Worm (Caenorhabditis elegans): Measurements from ENCODE around the gene oig-3.

oig-3 gene

ce11 chrV:14723020-14723419, 6.4 kb upstream of the oig-3 start, which contains the start of gene R08A2.7:
Gene R08A2.7, plus strand, starts transcription at chrV:14723320.
- TF ChIP-seq ces-1 (GFP tag; optimal IDR thresholded peaks at IDR 0.05) (no peak), ceh-39 (tag; optimal IDR thresholded peaks at IDR 0.05) (no peak), pha-4 (tag; optimal IDR thresholded peaks at IDR 0.05) (no peak), lsy-2 (tag; optimal IDR thresholded peaks at IDR 0.05) (no peak), ceh-43 (GFP tag; optimal IDR thresholded peaks at IDR 0.05) (no peak), lin-32 (GFP tag; optimal IDR thresholded peaks at IDR 0.05) (no peak), unc-120 (tag; optimal IDR thresholded peaks at IDR 0.05; ENCODE audit: poor library complexity, severe bottlenecking) (no peak), ztf-11 (tag; optimal IDR thresholded peaks at IDR 0.05) (no peak), M03D4.4 (tag; optimal IDR thresholded peaks at IDR 0.05) (no peak), sem-2 (GFP tag; optimal IDR thresholded peaks at IDR 0.05) (no peak), blmp-1 (tag; optimal IDR thresholded peaks at IDR 0.05) (no peak), nhr-2 (tag; optimal IDR thresholded peaks at IDR 0.05) (no peak), mls-2 (tag; optimal IDR thresholded peaks at IDR 0.05) (no peak), hlh-1 (tag; optimal IDR thresholded peaks at IDR 0.05) (no peak)

ce11 chrV:14725409-14725808, 4.0 kb upstream of the oig-3 start:
- no peak for TF ChIP-seq tbx-8 (GFP tag; optimal IDR thresholded peaks at IDR 0.05)
- TF ChIP-seq sptf-1 (tag; optimal IDR thresholded peaks at IDR 0.05) = no peak
- no peak for TF ChIP-seq nhr-237 (tag; optimal IDR thresholded peaks at IDR 0.05)
- no peak for TF ChIP-seq ceh-83 (GFP tag; optimal IDR thresholded peaks at IDR 0.05)
- no peak for TF ChIP-seq mls-2 (tag; optimal IDR thresholded peaks at IDR 0.05)
- TF ChIP-seq flh-1 (GFP tag; optimal IDR thresholded peaks at IDR 0.05) = no peak
- TF ChIP-seq lsy-2 (tag; optimal IDR thresholded peaks at IDR 0.05) = no peak
- no peak for TF ChIP-seq blmp-1 (tag; optimal IDR thresholded peaks at IDR 0.05)
- no peak for TF ChIP-seq bed-3 (GFP tag; optimal IDR thresholded peaks at IDR 0.05)
- TF ChIP-seq unc-120 (tag; optimal IDR thresholded peaks at IDR 0.05; ENCODE audit: poor library complexity, severe bottlenecking) = no peak
- no peak for TF ChIP-seq nhr-2 (tag; optimal IDR thresholded peaks at IDR 0.05)
- no peak for TF ChIP-seq pha-4 (tag; optimal IDR thresholded peaks at IDR 0.05)
- TF ChIP-seq hlh-1 (tag; optimal IDR thresholded peaks at IDR 0.05) = no peak
- TF ChIP-seq snpc-4 (tag; optimal IDR thresholded peaks at IDR 0.05) = no peak
- TF ChIP-seq unc-39 (tag; optimal IDR thresholded peaks at IDR 0.05) = no peak
- no peak for TF ChIP-seq mab-5 (tag; optimal IDR thresholded peaks at IDR 0.05)
- TF ChIP-seq cnd-1 (tag; optimal IDR thresholded peaks at IDR 0.05) = no peak

- TF ChIP-seq lin-32 (GFP tag; optimal IDR thresholded peaks at IDR 0.05) = no peak
- TF ChIP-seq cnd-1 (tag; optimal IDR thresholded peaks at IDR 0.05) = no peak
- no peak for TF ChIP-seq sptf-1 (tag; optimal IDR thresholded peaks at IDR 0.05)
- TF ChIP-seq nhr-2 (tag; optimal IDR thresholded peaks at IDR 0.05) = no peak
- TF ChIP-seq elt-3 (tag; optimal IDR thresholded peaks at IDR 0.05) = no peak
- TF ChIP-seq elt-1 (tag; optimal IDR thresholded peaks at IDR 0.05; ENCODE audit: borderline replicate concordance, insufficient read depth) = no peak
- no peak for TF ChIP-seq nhr-28 (tag; optimal IDR thresholded peaks at IDR 0.05)
- no peak for TF ChIP-seq ceh-39 (tag; optimal IDR thresholded peaks at IDR 0.05)
- no peak for TF ChIP-seq mab-5 (tag; optimal IDR thresholded peaks at IDR 0.05)
- no peak for TF ChIP-seq lin-13 (tag; optimal IDR thresholded peaks at IDR 0.05)
- no peak for TF ChIP-seq drap-1 (GFP tag; optimal IDR thresholded peaks at IDR 0.05)
- TF ChIP-seq nhr-12 (tag; optimal IDR thresholded peaks at IDR 0.05) = no peak
- no peak for TF ChIP-seq zip-8 (tag; optimal IDR thresholded peaks at IDR 0.05)
- TF ChIP-seq ceh-83 (GFP tag; optimal IDR thresholded peaks at IDR 0.05) = no peak
- no peak for TF ChIP-seq tbx-8 (GFP tag; optimal IDR thresholded peaks at IDR 0.05)
- TF ChIP-seq unc-120 (tag; optimal IDR thresholded peaks at IDR 0.05; ENCODE audit: poor library complexity, severe bottlenecking) = no peak
- no peak for TF ChIP-seq hlh-1 (tag; optimal IDR thresholded peaks at IDR 0.05)
- no peak for TF ChIP-seq flh-1 (GFP tag; optimal IDR thresholded peaks at IDR 0.05)
- no peak for TF ChIP-seq ceh-43 (GFP tag; optimal IDR thresholded peaks at IDR 0.05)
Observed at ce11 chrV:14726596-14726995, 2.8 kb upstream of the oig-3 start, which contains the start of gene Y50E8A.1. Gene Y50E8A.1, plus strand, starts transcription at chrV:14726896.

- TF ChIP-seq nhr-2 (tag; optimal IDR thresholded peaks at IDR 0.05) (no peak), mab-5 (tag; optimal IDR thresholded peaks at IDR 0.05) (no peak), M03D4.4 (tag; optimal IDR thresholded peaks at IDR 0.05) (no peak), sem-2 (GFP tag; optimal IDR thresholded peaks at IDR 0.05) (no peak), nhr-237 (tag; optimal IDR thresholded peaks at IDR 0.05) (no peak), nhr-28 (tag; optimal IDR thresholded peaks at IDR 0.05) (no peak), lsy-2 (tag; optimal IDR thresholded peaks at IDR 0.05) (no peak), mls-2 (tag; optimal IDR thresholded peaks at IDR 0.05) (no peak), unc-120 (tag; optimal IDR thresholded peaks at IDR 0.05; ENCODE audit: poor library complexity, severe bottlenecking) (no peak), nhr-12 (tag; optimal IDR thresholded peaks at IDR 0.05) (no peak), bed-3 (GFP tag; optimal IDR thresholded peaks at IDR 0.05) (no peak), elt-1 (tag; optimal IDR thresholded peaks at IDR 0.05; ENCODE audit: borderline replicate concordance, insufficient read depth) (no peak), hlh-1 (tag; optimal IDR thresholded peaks at IDR 0.05) (no peak)
Observed at ce11 chrV:14728754-14729153, 689 bp upstream of the oig-3 start, which contains the start of gene Y50E8A.2. Gene Y50E8A.2, minus strand, starts transcription at chrV:14728854.
